Fruit fly (Drosophila melanogaster) whole organism, pupa: ENCODE data around the gene CG12194.

Experiments
- CG10348 ChIP-seq: fragments of 200-800 bp; sonication (Bioruptor generic); IDR thresholded peaks from 2 replicates; pipeline ENCODE4 v1.3.6; 2022; ENCODE audit warnings: missing biosample characterization, missing genetic modification characterization
- CG13204 ChIP-seq: fragments of 200-800 bp; sonication (Bioruptor generic); optimal IDR thresholded peaks from 2 replicates; lab custom pipeline; 2018; ENCODE audit warnings: missing biosample characterization, mild to moderate bottlenecking, missing genetic modification characterization, moderate library complexity
- CG17806 ChIP-seq: fragments of 200-800 bp; sonication (Bioruptor generic); optimal IDR thresholded peaks from 2 replicates; lab custom pipeline; 2018; ENCODE audit warnings: missing biosample characterization, mild to moderate bottlenecking, missing genetic modification characterization, moderate library complexity
- CG32121 ChIP-seq: fragments of 200-800 bp; sonication (Bioruptor generic); IDR thresholded peaks from 2 replicates; pipeline ENCODE4 v1.3.6; 2022; ENCODE audit warnings: missing biosample characterization, missing genetic modification characterization
- CG4496 ChIP-seq: fragments of 200-800 bp; sonication (Bioruptor generic); IDR thresholded peaks from 3 replicates; pipeline ENCODE4 v1.3.6; 2022; ENCODE audit warnings: missing biosample characterization, missing genetic modification characterization
- CG8159 ChIP-seq: fragments of 200-800 bp; sonication (Bioruptor generic); optimal IDR thresholded peaks from 3 replicates; lab custom pipeline; 2018; ENCODE audit warnings: missing biosample characterization, mild to moderate bottlenecking, missing genetic modification characterization, moderate library complexity
- D1 ChIP-seq: fragments of 200-800 bp; sonication (Bioruptor generic); optimal IDR thresholded peaks from 2 replicates; lab custom pipeline; 2018; ENCODE audit warnings: missing biosample characterization, mild to moderate bottlenecking, missing genetic modification characterization, moderate library complexity
- Pif1A ChIP-seq: fragments of 200-800 bp; sonication (Bioruptor generic); optimal IDR thresholded peaks from 3 replicates; lab custom pipeline; 2016; ENCODE audit warnings: missing biosample characterization, missing genetic modification characterization
- fd96Ca ChIP-seq: fragments of 200-800 bp; sonication (Bioruptor generic); IDR thresholded peaks from 3 replicates; pipeline ENCODE4 v1.3.6; 2022; ENCODE audit warnings: missing biosample characterization, missing genetic modification characterization
- gl ChIP-seq: fragments of 200-800 bp; sonication (Bioruptor generic); optimal IDR thresholded peaks from 2 replicates; lab custom pipeline; 2018; ENCODE audit warnings: missing biosample characterization, mild to moderate bottlenecking, missing genetic modification characterization
- rn ChIP-seq: fragments of 200-800 bp; sonication (Bioruptor generic); IDR thresholded peaks from 2 replicates; pipeline ENCODE4 v1.3.6; 2022; ENCODE audit warnings: missing biosample characterization, missing genetic modification characterization

dm6 chr2L:4820448-4821318 is 17.5 kb upstream of the CG12194 start:
- TF ChIP-seq CG17806 (tag; lab: Kevin White, UChicago) (peak; percentile 73), CG13204 (GFP tag; lab: Kevin White, UChicago) (peak; percentile 47), rn (GFP tag; lab: Robert Waterston, UW) (0 out of 2 replicates have a peak, but pooled peaks have one; percentile 12), D1 (tag; lab: Kevin White, UChicago) (no peak), CG32121 (GFP tag; lab: Robert Waterston, UW) (no peak), CG10348 (GFP tag; lab: Robert Waterston, UW) (no peak), CG4496 (GFP tag; lab: Robert Waterston, UW) (peak; percentile 42; the same call in 2 of the 3 replicates), fd96Ca (GFP tag; lab: Robert Waterston, UW) (peak; percentile 40; the same call in 1 of the 3 replicates), gl (tag; lab: Kevin White, UChicago) (peak; percentile 54), CG8159 (tag; lab: Kevin White, UChicago) (no peak), Pif1A (GFP tag; lab: Kevin White, UChicago) (peak; percentile 70)
